Fruit fly (Drosophila melanogaster): ENCODE results near the gene CG8419.

Gene CG8419

DNA sequence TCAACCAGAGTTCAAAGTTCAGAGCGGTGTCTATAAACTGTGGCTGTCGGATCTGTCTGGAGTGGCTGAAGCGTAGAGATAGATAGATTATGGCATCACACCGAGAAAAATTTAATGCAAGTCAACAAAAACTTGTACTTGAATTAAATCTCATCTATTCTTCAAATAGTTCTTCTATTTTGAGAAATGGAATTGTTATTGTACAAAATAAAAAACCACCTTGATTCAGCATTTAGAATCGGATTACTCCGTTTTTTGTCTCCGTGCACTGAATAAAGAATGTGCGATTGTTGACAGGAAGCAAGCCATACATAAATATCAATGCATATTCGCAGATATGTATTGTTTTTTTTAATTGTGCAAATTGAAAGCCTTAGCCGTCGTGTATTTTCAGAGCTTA, 23.7 kb downstream of the CG8419 start:
- TF ChIP-seq CG33017 (tag; optimal IDR thresholded peaks at IDR 0.05) (no peak), CG1620 (GFP tag; optimal IDR thresholded peaks at IDR 0.05) (no peak), CG7101 (tag; optimal IDR thresholded peaks at IDR 0.05) (no peak), ovo (GFP tag; optimal IDR thresholded peaks at IDR 0.05) (no peak), CG14711 (tag; optimal IDR thresholded peaks at IDR 0.05) (no peak), pad (GFP tag; optimal IDR thresholded peaks at IDR 0.05) (no peak), kay (GFP tag; ENCODE audit: borderline replicate concordance) (no peak), Mnt (GFP tag; optimal IDR thresholded peaks at IDR 0.05) (no peak)

DNA sequence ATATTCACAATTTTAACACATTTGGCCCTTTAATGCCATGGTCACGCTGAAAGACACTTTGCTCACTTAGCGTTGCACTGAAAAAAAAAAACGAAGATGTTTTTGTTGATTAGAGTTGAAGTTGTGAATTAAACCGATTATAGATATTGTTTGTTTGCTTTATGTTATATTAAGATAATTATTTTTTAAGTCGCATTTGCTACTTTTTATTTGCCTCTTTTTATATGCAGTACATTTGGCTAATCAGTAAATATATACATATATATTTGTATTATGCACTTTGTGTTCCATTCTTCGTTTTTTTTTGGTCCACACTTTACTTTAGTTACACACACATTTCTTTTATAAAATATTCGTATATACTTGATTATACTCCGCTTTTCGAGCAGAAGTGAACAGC, 24.3 kb downstream of the CG8419 start:
- no peak for TF ChIP-seq CG12768 (GFP tag; optimal IDR thresholded peaks at IDR 0.05)
- TF ChIP-seq CG7045 (GFP tag; optimal IDR thresholded peaks at IDR 0.05) = no peak
- TF ChIP-seq pad (GFP tag; optimal IDR thresholded peaks at IDR 0.05) = no peak
- no peak for TF ChIP-seq ovo (GFP tag; optimal IDR thresholded peaks at IDR 0.05)
- TF ChIP-seq bab1 (GFP tag; optimal IDR thresholded peaks at IDR 0.05) = no peak
- TF ChIP-seq cic (GFP tag; optimal IDR thresholded peaks at IDR 0.05) = no peak
- peak; percentile 78 for TF ChIP-seq kay (GFP tag; ENCODE audit: borderline replicate concordance)
- no peak for TF ChIP-seq Crg-1 (GFP tag; optimal IDR thresholded peaks at IDR 0.05)

DNA sequence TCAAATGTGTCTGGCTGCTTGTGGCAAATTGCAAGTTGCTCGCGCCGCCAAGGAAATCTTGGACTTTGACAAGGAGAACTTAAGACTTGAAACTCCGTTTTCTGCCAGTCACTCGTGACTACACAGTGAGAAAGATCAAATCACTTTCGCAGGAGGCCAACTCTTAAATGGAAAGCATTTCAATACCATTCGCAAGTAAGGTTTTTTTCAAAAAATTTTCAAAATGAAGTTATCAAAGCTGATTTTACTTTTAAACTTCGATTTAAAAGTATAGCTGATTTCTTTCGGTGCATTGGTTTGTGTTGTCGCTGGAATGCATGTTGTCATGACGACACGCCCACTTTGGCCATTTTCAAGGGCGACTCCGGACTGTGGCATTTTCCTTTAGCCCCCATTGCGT, 26.4 kb downstream of the CG8419 start:
- TF ChIP-seq bab1 (GFP tag; optimal IDR thresholded peaks at IDR 0.05) (no peak), kay (GFP tag; ENCODE audit: borderline replicate concordance) (no peak), cic (GFP tag; optimal IDR thresholded peaks at IDR 0.05) (no peak), CG7045 (GFP tag; optimal IDR thresholded peaks at IDR 0.05) (no peak), CG1620 (GFP tag; optimal IDR thresholded peaks at IDR 0.05) (no peak), ovo (GFP tag; optimal IDR thresholded peaks at IDR 0.05) (no peak), CG11617 (GFP tag; optimal IDR thresholded peaks at IDR 0.05) (no peak), Crg-1 (GFP tag; optimal IDR thresholded peaks at IDR 0.05) (no peak), Mnt (GFP tag; optimal IDR thresholded peaks at IDR 0.05) (no peak), CG12768 (GFP tag; optimal IDR thresholded peaks at IDR 0.05) (no peak), toe (GFP tag; optimal IDR thresholded peaks at IDR 0.05) (no peak), CG33017 (tag; optimal IDR thresholded peaks at IDR 0.05) (no peak), tj (GFP tag; optimal IDR thresholded peaks at IDR 0.05) (no peak), pad (GFP tag; optimal IDR thresholded peaks at IDR 0.05) (no peak), Clk (GFP tag; optimal IDR thresholded peaks at IDR 0.05) (no peak), Hr96 (GFP tag; optimal IDR thresholded peaks at IDR 0.05) (no peak), cnc (optimal IDR thresholded peaks at IDR 0.05) (no peak), CG14711 (tag; optimal IDR thresholded peaks at IDR 0.05) (no peak), CG7101 (tag; optimal IDR thresholded peaks at IDR 0.05) (no peak), CG5204 (GFP tag; optimal IDR thresholded peaks at IDR 0.05) (no peak)

DNA sequence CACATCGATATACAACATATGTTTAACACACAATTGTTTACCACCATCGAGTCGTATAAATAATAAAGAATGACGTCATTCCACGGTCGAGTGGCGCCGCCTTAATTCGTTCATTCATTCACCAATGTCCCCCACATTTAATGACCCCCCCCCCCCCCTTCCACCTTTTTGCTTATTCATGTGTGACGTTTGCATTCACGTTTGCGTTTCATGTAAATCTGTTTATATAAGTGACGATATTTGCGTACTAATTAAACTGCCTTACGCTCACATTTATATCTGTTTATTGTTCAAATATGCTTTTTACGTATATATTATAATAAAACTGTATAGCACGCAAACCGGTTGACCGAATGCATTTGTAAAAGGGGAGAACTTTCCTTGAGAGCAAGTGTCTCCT, 27.6 kb downstream of the CG8419 start:
- TF ChIP-seq pad (GFP tag; optimal IDR thresholded peaks at IDR 0.05) (no peak), Mnt (GFP tag; optimal IDR thresholded peaks at IDR 0.05) (peak; percentile 10), tj (GFP tag; optimal IDR thresholded peaks at IDR 0.05) (peak; percentile 53), CG12768 (GFP tag; optimal IDR thresholded peaks at IDR 0.05) (peak; percentile 51), CG11617 (GFP tag; optimal IDR thresholded peaks at IDR 0.05) (peak; percentile 59), CG33017 (tag; optimal IDR thresholded peaks at IDR 0.05) (peak; percentile 60), kay (GFP tag; ENCODE audit: borderline replicate concordance) (peak; percentile 90), Hr96 (GFP tag; optimal IDR thresholded peaks at IDR 0.05) (no peak), ovo (GFP tag; optimal IDR thresholded peaks at IDR 0.05) (peak; percentile 53), CG7101 (tag; optimal IDR thresholded peaks at IDR 0.05) (peak; percentile 59), toe (GFP tag; optimal IDR thresholded peaks at IDR 0.05) (no peak), CG14711 (tag; optimal IDR thresholded peaks at IDR 0.05) (no peak), Clk (GFP tag; optimal IDR thresholded peaks at IDR 0.05) (no peak), bab1 (GFP tag; optimal IDR thresholded peaks at IDR 0.05) (no peak), CG5204 (GFP tag; optimal IDR thresholded peaks at IDR 0.05) (no peak), Crg-1 (GFP tag; optimal IDR thresholded peaks at IDR 0.05) (no peak), CG1620 (GFP tag; optimal IDR thresholded peaks at IDR 0.05) (no peak), cnc (optimal IDR thresholded peaks at IDR 0.05) (no peak), cic (GFP tag; optimal IDR thresholded peaks at IDR 0.05) (peak; percentile 96), CG7045 (GFP tag; optimal IDR thresholded peaks at IDR 0.05) (peak; percentile 70)

DNA sequence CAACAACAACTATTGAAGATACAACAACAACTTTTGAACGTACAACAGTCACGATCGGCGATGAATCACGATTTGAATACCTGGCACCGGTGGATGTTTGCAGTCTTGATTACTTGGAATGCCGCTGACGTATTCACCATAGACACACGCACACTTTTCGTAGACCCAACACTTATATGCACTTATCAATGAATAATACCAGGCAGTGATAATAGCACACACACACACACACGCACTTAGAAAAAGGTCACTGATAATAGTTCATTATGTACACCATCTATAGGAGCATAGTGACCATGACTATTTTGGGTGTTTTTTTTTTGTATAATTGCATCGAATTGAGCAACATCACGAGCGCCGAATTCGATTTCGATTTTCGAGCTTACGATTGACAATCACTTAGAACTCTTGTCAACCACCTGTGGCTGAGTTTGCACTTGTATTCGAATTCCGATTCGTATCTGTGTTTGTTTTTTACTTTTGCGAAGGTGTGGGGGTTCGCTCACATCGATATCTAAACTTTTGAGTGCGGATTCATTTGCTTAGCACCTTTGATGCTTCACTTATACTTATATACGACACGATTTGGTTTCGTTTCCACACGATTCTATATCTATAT, 33.2 kb downstream of the CG8419 start:
- no peak for TF ChIP-seq CG7045 (GFP tag; optimal IDR thresholded peaks at IDR 0.05)
- no peak for TF ChIP-seq CG7101 (tag; optimal IDR thresholded peaks at IDR 0.05)
- no peak for TF ChIP-seq CG5204 (GFP tag; optimal IDR thresholded peaks at IDR 0.05)
- TF ChIP-seq CG11617 (GFP tag; optimal IDR thresholded peaks at IDR 0.05) = no peak
- TF ChIP-seq tj (GFP tag; optimal IDR thresholded peaks at IDR 0.05) = no peak
- TF ChIP-seq cnc (optimal IDR thresholded peaks at IDR 0.05) = no peak
- peak; percentile 88 for TF ChIP-seq kay (GFP tag; ENCODE audit: borderline replicate concordance)
- no peak for TF ChIP-seq Hr96 (GFP tag; optimal IDR thresholded peaks at IDR 0.05)
- TF ChIP-seq Clk (GFP tag; optimal IDR thresholded peaks at IDR 0.05) = no peak
- peak; percentile 57 for TF ChIP-seq CG12768 (GFP tag; optimal IDR thresholded peaks at IDR 0.05)
- no peak for TF ChIP-seq bab1 (GFP tag; optimal IDR thresholded peaks at IDR 0.05)
- TF ChIP-seq Crg-1 (GFP tag; optimal IDR thresholded peaks at IDR 0.05) = no peak
- TF ChIP-seq CG14711 (tag; optimal IDR thresholded peaks at IDR 0.05) = no peak
- TF ChIP-seq pad (GFP tag; optimal IDR thresholded peaks at IDR 0.05) = no peak
- no peak for TF ChIP-seq CG1620 (GFP tag; optimal IDR thresholded peaks at IDR 0.05)
- TF ChIP-seq Mnt (GFP tag; optimal IDR thresholded peaks at IDR 0.05) = no peak
- TF ChIP-seq toe (GFP tag; optimal IDR thresholded peaks at IDR 0.05) = no peak
- peak; percentile 67 for TF ChIP-seq cic (GFP tag; optimal IDR thresholded peaks at IDR 0.05)
- TF ChIP-seq ovo (GFP tag; optimal IDR thresholded peaks at IDR 0.05) = no peak
- no peak for TF ChIP-seq CG33017 (tag; optimal IDR thresholded peaks at IDR 0.05)

DNA sequence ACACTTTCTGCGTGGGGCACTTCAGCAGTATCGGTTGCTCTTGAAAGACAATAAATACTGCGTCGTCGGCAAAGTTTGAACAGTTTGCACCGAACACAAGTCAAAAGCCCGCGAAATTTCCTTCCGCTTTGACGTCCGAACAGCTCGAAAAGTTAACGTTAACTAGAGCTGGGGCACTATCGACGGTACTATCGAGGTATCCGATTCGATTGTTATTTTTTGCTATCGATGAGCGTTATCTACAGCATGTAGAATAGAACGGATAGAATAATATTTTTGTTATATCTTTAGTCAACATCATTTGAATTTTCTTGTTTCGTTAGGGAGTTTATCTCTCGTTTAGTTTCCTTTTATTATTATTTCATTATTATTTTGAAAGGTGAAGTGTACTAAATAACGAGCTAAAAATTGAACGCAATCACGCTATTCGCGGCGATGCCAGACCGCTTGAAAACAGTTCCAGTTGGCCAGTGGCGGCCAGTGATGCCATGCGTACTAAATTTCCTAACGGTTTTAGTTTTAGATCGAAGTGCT, 33.8 kb downstream of the CG8419 start, which contains the start of gene Pvr:
Pvr (minus strand) TSS at position 167 of the 534 bp plus-strand sequence.
- TF ChIP-seq ovo (GFP tag; optimal IDR thresholded peaks at IDR 0.05) (peak; percentile 30), tj (GFP tag; optimal IDR thresholded peaks at IDR 0.05) (peak; percentile 98), Mnt (GFP tag; optimal IDR thresholded peaks at IDR 0.05) (no peak), CG7045 (GFP tag; optimal IDR thresholded peaks at IDR 0.05) (peak; percentile 10), toe (GFP tag; optimal IDR thresholded peaks at IDR 0.05) (no peak), bab1 (GFP tag; optimal IDR thresholded peaks at IDR 0.05) (peak; percentile 58), CG11617 (GFP tag; optimal IDR thresholded peaks at IDR 0.05) (no peak), kay (GFP tag; ENCODE audit: borderline replicate concordance) (no peak), CG1620 (GFP tag; optimal IDR thresholded peaks at IDR 0.05) (peak; percentile 16), cic (GFP tag; optimal IDR thresholded peaks at IDR 0.05) (peak; percentile 4), Crg-1 (GFP tag; optimal IDR thresholded peaks at IDR 0.05) (no peak), CG7101 (tag; optimal IDR thresholded peaks at IDR 0.05) (no peak), CG5204 (GFP tag; optimal IDR thresholded peaks at IDR 0.05) (peak; percentile 36), CG14711 (tag; optimal IDR thresholded peaks at IDR 0.05) (no peak), Hr96 (GFP tag; optimal IDR thresholded peaks at IDR 0.05) (no peak)
